Fruit fly (Drosophila melanogaster): ENCODE measurements around the gene Nsf2.

- TF ChIP-seq Clk (GFP tag; optimal IDR thresholded peaks at IDR 0.05) (no peak), ovo (GFP tag; optimal IDR thresholded peaks at IDR 0.05) (no peak), CG12768 (GFP tag; optimal IDR thresholded peaks at IDR 0.05) (no peak), CG11617 (GFP tag; optimal IDR thresholded peaks at IDR 0.05) (no peak), Hr96 (GFP tag; optimal IDR thresholded peaks at IDR 0.05) (no peak), cnc (optimal IDR thresholded peaks at IDR 0.05) (no peak), Mnt (GFP tag; optimal IDR thresholded peaks at IDR 0.05) (no peak), kay (GFP tag; ENCODE audit: borderline replicate concordance) (no peak), CG14711 (tag; optimal IDR thresholded peaks at IDR 0.05) (no peak), CG1620 (GFP tag; optimal IDR thresholded peaks at IDR 0.05) (no peak), CG33017 (tag; optimal IDR thresholded peaks at IDR 0.05) (no peak)
These were observed 39.3 kb upstream of the Nsf2 start for dm6 chr3R:13877125-13877524.

All from whole organism, adult.